Worm (Caenorhabditis elegans): ENCODE results near the gene nas-24.

The nas-24 gene

DNA sequence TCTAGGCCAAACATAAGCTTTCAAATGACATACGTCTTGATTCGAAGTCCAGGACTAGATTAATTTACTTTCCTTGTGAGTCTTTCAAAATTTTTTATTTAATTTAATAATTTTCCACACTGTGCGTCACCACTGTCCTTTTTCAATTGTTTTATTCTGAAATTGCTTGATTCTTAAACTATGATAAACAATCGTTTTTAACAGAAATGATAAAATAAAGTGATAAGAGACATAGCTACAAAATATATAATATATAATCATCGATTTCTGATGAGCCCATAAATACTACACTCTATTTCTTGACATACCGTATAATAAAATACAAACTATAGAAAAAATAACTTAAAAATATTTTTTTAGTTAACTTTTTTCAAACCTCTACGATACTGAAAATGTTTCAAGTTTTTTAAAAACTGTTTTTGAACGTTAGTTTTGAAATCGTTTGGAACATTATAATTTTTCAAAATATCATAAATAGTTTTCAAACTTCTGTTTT lies at the start of gene nas-24:
TSS of gene nas-24 (plus strand) at position 446 of the 496 bp plus-strand sequence.
- TF ChIP-seq dmd-6 (GFP tag; IDR thresholded peaks at IDR 0.05) (no peak), Y105C5A.15 (GFP tag; IDR thresholded peaks at IDR 0.05) (no peak), ceh-28 (tag; optimal IDR thresholded peaks at IDR 0.05) (no peak), dpl-1 (GFP tag; optimal IDR thresholded peaks at IDR 0.05) (no peak), tag-97 (GFP tag; IDR thresholded peaks at IDR 0.05) (no peak), unc-62 (GFP tag; optimal IDR thresholded peaks at IDR 0.05 in 1 of 2) (peak in 1 of 2 experiments; percentile 20), unc-62 (tag; optimal IDR thresholded peaks at IDR 0.05) (no peak), lin-38 (GFP tag; IDR thresholded peaks at IDR 0.05) (no peak), lin-13 (GFP tag; optimal IDR thresholded peaks at IDR 0.05) (no peak), F37D6.2 (tag; optimal IDR thresholded peaks at IDR 0.05) (no peak), nhr-28 (tag; optimal IDR thresholded peaks at IDR 0.05) (peak; percentile 83), pqm-1 (tag; optimal IDR thresholded peaks at IDR 0.05) (peak; percentile 21), zip-11 (GFP tag; IDR thresholded peaks at IDR 0.05) (no peak), T26A8.4 (GFP tag; IDR thresholded peaks at IDR 0.05) (no peak), Y75B8A.6 (GFP tag; IDR thresholded peaks at IDR 0.05) (no peak), F26F4.8 (GFP tag; conservative IDR thresholded peaks at IDR 0.05) (no peak), zag-1 (tag; optimal IDR thresholded peaks at IDR 0.05) (no peak), zip-2 (tag; optimal IDR thresholded peaks at IDR 0.05) (no peak), nhr-10 (tag; optimal IDR thresholded peaks at IDR 0.05) (no peak), hif-1 (tag; optimal IDR thresholded peaks at IDR 0.05) (no peak), dve-1 (tag; optimal IDR thresholded peaks at IDR 0.05; ENCODE audit: insufficient read depth) (no peak), sdz-12 (GFP tag; optimal IDR thresholded peaks at IDR 0.05) (no peak), madf-5 (GFP tag; IDR thresholded peaks at IDR 0.05) (no peak), Y5F2A.4 (GFP tag; optimal IDR thresholded peaks at IDR 0.05) (no peak), arid-1 (GFP tag; conservative IDR thresholded peaks at IDR 0.05) (no peak), lir-3 (tag; optimal IDR thresholded peaks at IDR 0.05) (no peak), fkh-10 (GFP tag; optimal IDR thresholded peaks at IDR 0.05) (no peak)

DNA sequence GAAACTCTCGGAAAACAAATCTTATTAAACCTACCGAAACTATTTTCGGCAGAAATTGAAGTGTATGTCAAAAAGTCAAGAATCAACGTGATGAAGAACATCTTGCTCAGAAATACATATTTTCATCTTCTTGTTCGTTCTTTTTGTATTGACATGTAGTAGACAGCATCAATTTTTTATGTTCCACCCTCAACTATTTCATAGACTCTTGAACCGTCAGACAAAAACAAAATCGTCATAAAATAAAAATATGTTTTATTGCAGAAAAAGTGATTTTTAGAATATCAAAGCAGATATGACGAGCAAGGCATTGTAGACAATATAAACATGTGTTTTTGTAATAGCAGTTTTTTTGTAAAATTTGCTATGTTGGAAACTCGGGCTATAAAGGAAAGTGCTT lies 44.4 kb upstream of the nas-24 start, which contains the start of gene F35E12.2:
TSS of gene F35E12.2 (minus strand) at position 101 of the 400 bp plus-strand sequence.
- no peak for TF ChIP-seq unc-39 (tag; optimal IDR thresholded peaks at IDR 0.05)
- no peak for TF ChIP-seq arid-1 (GFP tag; conservative IDR thresholded peaks at IDR 0.05)
- TF ChIP-seq fkh-10 (GFP tag; optimal IDR thresholded peaks at IDR 0.05), result no peak
- TF ChIP-seq lin-1 (GFP tag; IDR thresholded peaks at IDR 0.05), result no peak
- no peak for TF ChIP-seq Y75B8A.6 (GFP tag; IDR thresholded peaks at IDR 0.05)
- no peak for TF ChIP-seq nhr-11 (tag; optimal IDR thresholded peaks at IDR 0.05)
- no peak for TF ChIP-seq ZK546.5 (tag; optimal IDR thresholded peaks at IDR 0.05)
- TF ChIP-seq nhr-48 (tag; optimal IDR thresholded peaks at IDR 0.05), result no peak
- no peak for TF ChIP-seq pqm-1 (tag; optimal IDR thresholded peaks at IDR 0.05)
- TF ChIP-seq egl-43 (GFP tag; IDR thresholded peaks at IDR 0.05), result no peak
- TF ChIP-seq R02D3.7 (tag; optimal IDR thresholded peaks at IDR 0.05), result no peak
- no peak for TF ChIP-seq lsy-2 (tag; optimal IDR thresholded peaks at IDR 0.05)
- no peak for TF ChIP-seq nhr-28 (tag; optimal IDR thresholded peaks at IDR 0.05)
- TF ChIP-seq tra-1 (GFP tag; IDR thresholded peaks at IDR 0.05), result no peak

DNA sequence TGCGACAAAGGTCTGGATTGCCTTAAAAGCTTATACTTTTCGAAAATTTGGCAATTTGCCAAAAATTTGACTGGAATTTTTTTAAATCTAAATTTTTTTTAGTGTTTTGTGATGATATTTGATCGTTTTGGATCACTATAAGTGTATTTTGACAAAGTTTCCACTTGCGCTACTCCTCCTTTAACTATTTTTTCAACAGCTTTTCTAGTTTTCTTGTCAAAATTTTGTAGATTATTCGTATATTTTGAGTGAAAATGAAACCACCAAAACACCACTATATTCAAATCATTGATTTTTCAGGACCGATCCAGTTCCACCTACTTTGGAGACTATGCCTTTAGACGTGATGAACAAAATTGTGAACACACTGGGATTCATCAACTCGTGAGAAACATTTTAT lies 43.6 kb upstream of the nas-24 start, which contains the start of gene fbxa-181:
TSS of gene fbxa-181 (plus strand) at position 301 of the 400 bp plus-strand sequence.
- no peak for TF ChIP-seq aha-1 (tag)
- TF ChIP-seq sdz-12 (GFP tag; optimal IDR thresholded peaks at IDR 0.05), result no peak
- TF ChIP-seq ces-1 (GFP tag; optimal IDR thresholded peaks at IDR 0.05), result no peak
- no peak for TF ChIP-seq snpc-1.2 (GFP tag; IDR thresholded peaks at IDR 0.05)
- TF ChIP-seq lin-1 (GFP tag; IDR thresholded peaks at IDR 0.05), result no peak
- no peak for TF ChIP-seq spr-3 (GFP tag; optimal IDR thresholded peaks at IDR 0.05)
- no peak for TF ChIP-seq hlh-30 (tag; optimal IDR thresholded peaks at IDR 0.05; ENCODE audit: insufficient read depth)
- TF ChIP-seq unc-39 (tag; optimal IDR thresholded peaks at IDR 0.05), result no peak
- no peak for TF ChIP-seq pqm-1 (tag; optimal IDR thresholded peaks at IDR 0.05)
- no peak for TF ChIP-seq nhr-28 (tag; optimal IDR thresholded peaks at IDR 0.05)
- TF ChIP-seq duxl-1 (tag; optimal IDR thresholded peaks at IDR 0.05; ENCODE audit: poor library complexity), result no peak
- TF ChIP-seq rbr-2 (tag; optimal IDR thresholded peaks at IDR 0.05), result no peak
- no peak for TF ChIP-seq R02D3.7 (tag; optimal IDR thresholded peaks at IDR 0.05)
- no peak for TF ChIP-seq egl-27 (tag; optimal IDR thresholded peaks at IDR 0.05)
- no peak for TF ChIP-seq zip-2 (tag; optimal IDR thresholded peaks at IDR 0.05)
- TF ChIP-seq arid-1 (GFP tag; conservative IDR thresholded peaks at IDR 0.05), result no peak
- TF ChIP-seq attf-4 (tag; optimal IDR thresholded peaks at IDR 0.05), result no peak
- TF ChIP-seq F10B5.3 (tag; optimal IDR thresholded peaks at IDR 0.05), result no peak

Measured in whole organism, L4 larva.